Fruit fly (Drosophila melanogaster): ENCODE results near the gene Cyp4d2.

Gene Cyp4d2

DNA sequence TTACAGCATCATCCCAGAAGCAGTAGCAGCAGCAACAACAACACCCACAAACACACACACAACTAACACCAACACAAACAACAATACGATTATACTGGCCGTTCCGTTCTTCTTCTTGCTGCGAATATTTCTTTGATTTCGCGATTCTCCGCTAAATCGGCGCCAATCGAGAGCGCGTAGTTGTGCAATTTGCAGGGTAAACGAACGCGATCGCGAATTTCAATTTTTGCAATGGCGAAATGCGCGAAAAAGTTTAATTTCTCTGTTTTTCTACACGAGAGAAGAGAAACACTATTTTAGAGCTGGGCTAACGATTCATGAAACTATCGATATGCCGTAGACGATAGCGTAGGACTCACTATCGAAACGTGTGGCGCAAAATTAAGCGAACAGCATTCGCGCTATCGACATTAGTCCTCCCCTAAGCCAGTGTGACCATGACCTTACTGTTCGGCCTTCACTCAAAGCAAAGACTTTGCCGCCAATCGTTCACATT lies 17.1 kb upstream of the Cyp4d2 start, which contains the start of gene wapl (continued):
- TF ChIP-seq Dp (GFP tag; optimal IDR thresholded peaks at IDR 0.05) (peak; percentile 91), Drgx (GFP tag; IDR thresholded peaks at IDR 0.05) (no peak), TFAM (GFP tag; optimal IDR thresholded peaks at IDR 0.05) (no peak), Nf-YA (GFP tag; IDR thresholded peaks at IDR 0.05) (no peak), Mes4 (GFP tag; optimal IDR thresholded peaks at IDR 0.05) (no peak), Poxn (GFP tag; IDR thresholded peaks at IDR 0.05) (no peak), ase (GFP tag; IDR thresholded peaks at IDR 0.05) (no peak), crc (GFP tag; optimal IDR thresholded peaks at IDR 0.05) (no peak), repo (GFP tag; optimal IDR thresholded peaks at IDR 0.05) (peak; percentile 45), Atf6 (GFP tag; IDR thresholded peaks at IDR 0.05) (no peak), CG4282 (GFP tag; optimal IDR thresholded peaks at IDR 0.05) (no peak), CG8290 (GFP tag; optimal IDR thresholded peaks at IDR 0.05) (peak; percentile 12), CG8290 (tag; optimal IDR thresholded peaks at IDR 0.05) (peak in 1 of 2 experiments; percentile 76), CG30020 (tag; optimal IDR thresholded peaks at IDR 0.05) (peak; percentile 23), ac (GFP tag; optimal IDR thresholded peaks at IDR 0.05) (no peak), CG2712 (tag; optimal IDR thresholded peaks at IDR 0.05) (peak; percentile 54), Ptx1 (GFP tag; IDR thresholded peaks at IDR 0.05) (0 out of 2 replicates have a peak, but pooled peaks have one; percentile 10), Myb (GFP tag; optimal IDR thresholded peaks at IDR 0.05) (peak; percentile 67), Doc3 (GFP tag; IDR thresholded peaks at IDR 0.05; ENCODE audit: partially characterized antibody) (peak; percentile 91), tll (GFP tag; optimal IDR thresholded peaks at IDR 0.05) (no peak), Fer3 (tag; optimal IDR thresholded peaks at IDR 0.05) (no peak), trh (GFP tag; optimal IDR thresholded peaks at IDR 0.05) (no peak), CG3407 (GFP tag; optimal IDR thresholded peaks at IDR 0.05) (no peak), emc (GFP tag; optimal IDR thresholded peaks at IDR 0.05) (no peak), CoRest (tag; optimal IDR thresholded peaks at IDR 0.05) (peak; percentile 6), Spps (tag; optimal IDR thresholded peaks at IDR 0.05) (no peak), p53 (GFP tag; optimal IDR thresholded peaks at IDR 0.05) (no peak), schlank (tag; optimal IDR thresholded peaks at IDR 0.05) (no peak), gcm (GFP tag; optimal IDR thresholded peaks at IDR 0.05) (no peak), CG11247 (GFP tag; IDR thresholded peaks at IDR 0.05) (no peak), crp (GFP tag; optimal IDR thresholded peaks at IDR 0.05) (peak in 1 of 2 experiments; percentile 40), odd (GFP tag; optimal IDR thresholded peaks at IDR 0.05) (no peak), CG10543 (GFP tag; optimal IDR thresholded peaks at IDR 0.05) (no peak), Sox100B (GFP tag; optimal IDR thresholded peaks at IDR 0.05) (no peak), Xrp1 (GFP tag; IDR thresholded peaks at IDR 0.05) (no peak), lilli (GFP tag; optimal IDR thresholded peaks at IDR 0.05) (peak; percentile 58), cas (GFP tag; IDR thresholded peaks at IDR 0.05) (no peak), CG10366 (GFP tag; IDR thresholded peaks at IDR 0.05) (no peak), da (GFP tag; optimal IDR thresholded peaks at IDR 0.05) (no peak), Rx (GFP tag; IDR thresholded peaks at IDR 0.05) (no peak), grn (GFP tag; optimal IDR thresholded peaks at IDR 0.05) (no peak), slou (GFP tag; optimal IDR thresholded peaks at IDR 0.05) (no peak), Lpt (GFP tag; optimal IDR thresholded peaks at IDR 0.05) (no peak), seq (GFP tag; IDR thresholded peaks at IDR 0.05) (no peak), CG4617 (GFP tag; optimal IDR thresholded peaks at IDR 0.05; ENCODE audit: borderline replicate concordance) (peak; percentile 89), H2.0 (GFP tag; IDR thresholded peaks at IDR 0.05) (no peak), eve (GFP tag; optimal IDR thresholded peaks at IDR 0.05) (no peak), CG2202 (tag; optimal IDR thresholded peaks at IDR 0.05) (peak; percentile 5), bowl (GFP tag; IDR thresholded peaks at IDR 0.05) (no peak), Chrac-16 (GFP tag; optimal IDR thresholded peaks at IDR 0.05) (no peak), CG6791 (GFP tag; IDR thresholded peaks at IDR 0.05; ENCODE audit: partially characterized antibody) (peak; percentile 95), sna (GFP tag; IDR thresholded peaks at IDR 0.05; ENCODE audit: partially characterized antibody) (peak; percentile 91)

All from whole organism, embryonic.